Fruit fly (Drosophila melanogaster): ENCODE results near the gene CG3819.

- TF ChIP-seq fd64A (GFP tag; optimal IDR thresholded peaks at IDR 0.05): no peak
- no peak for TF ChIP-seq tin (GFP tag; optimal IDR thresholded peaks at IDR 0.05)
- no peak for TF ChIP-seq mam (GFP tag; optimal IDR thresholded peaks at IDR 0.05)
- TF ChIP-seq Blimp-1 (GFP tag; optimal IDR thresholded peaks at IDR 0.05): no peak
- TF ChIP-seq salm (tag; optimal IDR thresholded peaks at IDR 0.05): no peak
- TF ChIP-seq Hmr (GFP tag; optimal IDR thresholded peaks at IDR 0.05): no peak
- no peak for TF ChIP-seq CG12942 (GFP tag; optimal IDR thresholded peaks at IDR 0.05)
These were observed 1.7 kb downstream of the CG3819 start, which contains the start of gene CG18223 for dm6 chr3L:18920219-18920618.

Measured in whole organism, embryonic.